Worm (Caenorhabditis elegans) whole organism, L2 larva: Measurements from ENCODE around the gene C54F6.5.

ENCODE experiments used
- F13H6.1 ChIP-seq: sonication (generic microtip); optimal IDR thresholded peaks from 2 replicates; lab custom pipeline; 2016; ENCODE audit warnings: missing genetic modification characterization, missing compliant biosample characterization
- ZK546.5 ChIP-seq: sonication (generic microtip); optimal IDR thresholded peaks from 2 replicates; lab custom pipeline; 2017; ENCODE audit warnings: missing biosample characterization, missing genetic modification characterization
- blmp-1 ChIP-seq: sonication (generic microtip); optimal IDR thresholded peaks from 2 replicates; lab custom pipeline; 2017; ENCODE audit warnings: missing genetic modification characterization, mild to moderate bottlenecking, missing compliant biosample characterization, antibody characterized with exemption, moderate library complexity; ENCODE audit not compliant: insufficient read depth
- ceh-82 ChIP-seq: fragments of 150-350 bp; optimal IDR thresholded peaks from 2 replicates; lab custom pipeline; 2014; ENCODE audit warnings: missing biosample characterization, missing genetic modification characterization
- egl-27 ChIP-seq: sonication (generic microtip); optimal IDR thresholded peaks from 3 replicates; lab custom pipeline; 2017; ENCODE audit warnings: missing biosample characterization, missing genetic modification reagents, missing genetic modification characterization
- lin-13 ChIP-seq: fragments of 150-350 bp; optimal IDR thresholded peaks from 2 replicates; lab custom pipeline; 2014; ENCODE audit warnings: missing biosample characterization, missing genetic modification reagents, missing genetic modification characterization
- lin-39 ChIP-seq: fragments of 150-350 bp; optimal IDR thresholded peaks from 2 replicates; lab custom pipeline; 2014; ENCODE audit warnings: missing biosample characterization, missing genetic modification reagents, missing genetic modification characterization
- nhr-25 ChIP-seq: fragments of 150-350 bp; sonication (generic microtip); optimal IDR thresholded peaks from 3 replicates; lab custom pipeline; 2014; ENCODE audit warnings: missing biosample characterization, missing genetic modification characterization
- unc-39 ChIP-seq: fragments of 150-350 bp; optimal IDR thresholded peaks from 2 replicates; lab custom pipeline; 2014; ENCODE audit warnings: missing biosample characterization, missing genetic modification characterization
- unc-55 ChIP-seq: fragments of 150-350 bp; sonication (generic microtip); optimal IDR thresholded peaks from 3 replicates; lab custom pipeline; 2014; ENCODE audit warnings: missing biosample characterization, missing genetic modification reagents, missing genetic modification characterization

DNA sequence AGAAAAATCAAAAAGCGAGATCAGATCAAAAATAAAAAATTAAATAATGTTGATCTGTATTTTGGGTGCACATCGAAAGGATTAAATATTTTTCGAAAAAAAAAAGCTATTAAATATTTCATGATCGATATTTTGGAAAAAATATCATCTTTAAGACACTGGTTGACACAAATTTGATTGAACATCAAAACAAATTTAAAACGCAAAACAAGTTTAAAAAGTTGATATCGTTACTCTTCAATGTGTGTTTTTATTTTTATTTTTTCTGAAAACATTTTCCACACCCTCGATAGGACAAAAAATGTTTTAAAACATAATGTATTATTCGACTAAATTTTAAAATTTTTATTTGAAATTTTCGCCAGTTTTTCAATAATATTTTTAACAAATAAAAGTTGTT lies 9.1 kb downstream of the C54F6.5 start, which contains the start of gene C54F6.12:
- no peak for TF ChIP-seq lin-39 (tag; lab: Kevin White, UChicago)
- TF ChIP-seq lin-13 (GFP tag; lab: Kevin White, UChicago) = no peak
- no peak for TF ChIP-seq ZK546.5 (tag; lab: Kevin White, UChicago)
- no peak for TF ChIP-seq blmp-1 (tag; lab: Kevin White, UChicago)
- no peak for TF ChIP-seq ceh-82 (tag; lab: Kevin White, UChicago)
- TF ChIP-seq egl-27 (tag; lab: Kevin White, UChicago) = no peak
- TF ChIP-seq unc-55 = no peak
- TF ChIP-seq nhr-25 = no peak
- no peak for TF ChIP-seq unc-39
- TF ChIP-seq F13H6.1 (tag; lab: Kevin White, UChicago) = no peak
